Fruit fly (Drosophila melanogaster) Kc167 (cell line): ENCODE data around the gene IntS2.

ENCODE experiments used
- Myc ChIP-seq: fragments of >200 bp; optimal IDR thresholded peaks from 2 replicates; lab custom pipeline; 2017; ENCODE audit warnings: missing external identifiers
- h ChIP-seq: fragments of >200 bp; optimal IDR thresholded peaks from 3 replicates; lab custom pipeline; 2018; ENCODE audit warnings: missing external identifiers

DNA sequence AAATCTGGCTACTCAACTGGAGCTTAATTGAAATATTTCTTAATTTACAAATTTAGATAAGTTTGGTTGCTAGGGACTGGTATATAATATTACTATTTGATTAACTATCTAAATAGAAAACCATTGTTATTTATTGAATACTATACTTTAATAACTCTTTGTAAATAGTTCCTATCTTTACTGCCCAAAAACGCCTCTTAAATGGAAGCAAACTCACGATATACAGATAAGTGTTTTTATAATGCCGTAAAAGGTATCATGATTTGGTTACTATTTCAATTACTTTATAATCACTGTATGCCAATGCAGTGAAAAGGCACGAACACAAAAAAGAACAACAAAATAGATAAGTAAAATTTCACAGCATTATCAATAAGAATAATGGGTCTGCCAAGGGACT, 30.8 kb downstream of the IntS2 start:
- TF ChIP-seq h (lab: Kevin White, UChicago) (no peak), Myc (no peak)
